Fruit fly (Drosophila melanogaster) whole organism, embryonic: ENCODE measurements around the gene APC4.

ENCODE experiments used
- CG10274 ChIP-seq: fragments of 200-800 bp; sonication (Bioruptor generic); optimal IDR thresholded peaks from 3 replicates; lab custom pipeline; 2017; ENCODE audit warnings: missing biosample characterization, mild to moderate bottlenecking, missing genetic modification characterization
- CG10321 ChIP-seq: fragments of 200-800 bp; sonication (Bioruptor generic); IDR thresholded peaks from 2 replicates; pipeline ENCODE4 v1.3.6; 2022; ENCODE audit warnings: missing biosample characterization, missing genetic modification characterization
- CG10431 ChIP-seq: fragments of 200-800 bp; sonication (Bioruptor generic); optimal IDR thresholded peaks from 3 replicates; lab custom pipeline; 2018; ENCODE audit warnings: missing biosample characterization, mild to moderate bottlenecking, missing genetic modification characterization
- CG12744 ChIP-seq: fragments of 200-800 bp; sonication (Bioruptor generic); optimal IDR thresholded peaks from 2 replicates; lab custom pipeline; 2016; ENCODE audit warnings: missing biosample characterization, missing genetic modification characterization
- CG13624 ChIP-seq: fragments of 200-800 bp; sonication (Bioruptor generic); optimal IDR thresholded peaks from 2 replicates; lab custom pipeline; 2016; ENCODE audit warnings: missing biosample characterization, missing genetic modification characterization
- CG13894 ChIP-seq: fragments of 200-800 bp; sonication (Bioruptor generic); optimal IDR thresholded peaks from 3 replicates; lab custom pipeline; 2018; ENCODE audit warnings: missing biosample characterization, mild to moderate bottlenecking, missing genetic modification characterization, moderate library complexity
- CG16815 ChIP-seq: fragments of 200-800 bp; sonication (Bioruptor generic); optimal IDR thresholded peaks from 3 replicates; lab custom pipeline; 2017; ENCODE audit warnings: missing biosample characterization, mild to moderate bottlenecking, missing genetic modification characterization
- CG16863 ChIP-seq: fragments of 200-800 bp; sonication (Bioruptor generic); optimal IDR thresholded peaks from 3 replicates; lab custom pipeline; 2016; ENCODE audit warnings: missing biosample characterization, missing genetic modification characterization
- CG17328 ChIP-seq: fragments of 200-800 bp; sonication (Bioruptor generic); IDR thresholded peaks from 2 replicates; pipeline ENCODE4 v1.3.6; 2022; ENCODE audit warnings: missing biosample characterization, missing genetic modification characterization
- CG2116 ChIP-seq: fragments of 200-800 bp; sonication (Bioruptor generic); optimal IDR thresholded peaks from 3 replicates; lab custom pipeline; 2018; ENCODE audit warnings: missing biosample characterization, mild to moderate bottlenecking, missing genetic modification characterization
- CG3065 ChIP-seq: fragments of 200-800 bp; sonication (Bioruptor generic); optimal IDR thresholded peaks from 2 replicates; lab custom pipeline; 2016; ENCODE audit warnings: missing biosample characterization, missing genetic modification characterization
- CG31365 ChIP-seq: fragments of 200-800 bp; sonication (Bioruptor generic); optimal IDR thresholded peaks from 2 replicates; lab custom pipeline; 2018; ENCODE audit warnings: missing biosample characterization, mild to moderate bottlenecking, missing genetic modification characterization
- CG43689 ChIP-seq: fragments of 200-800 bp; sonication (Bioruptor generic); IDR thresholded peaks from 2 replicates; pipeline ENCODE4 v1.3.6; 2022; ENCODE audit warnings: missing biosample characterization, missing genetic modification characterization
- CG8089 ChIP-seq: fragments of 200-800 bp; sonication (Bioruptor generic); optimal IDR thresholded peaks from 3 replicates; lab custom pipeline; 2016; ENCODE audit warnings: missing biosample characterization, missing genetic modification characterization
- CG8924 ChIP-seq: fragments of 200-800 bp; optimal IDR thresholded peaks from 3 replicates; lab custom pipeline; 2019; ENCODE audit warnings: missing biosample characterization, mild to moderate bottlenecking, missing genetic modification characterization, moderate library complexity
- CG9437 ChIP-seq: fragments of 200-800 bp; sonication (Bioruptor generic); optimal IDR thresholded peaks from 2 replicates; lab custom pipeline; 2018; ENCODE audit warnings: missing biosample characterization, mild to moderate bottlenecking, missing genetic modification characterization
- D19A ChIP-seq: fragments of 200-800 bp; optimal IDR thresholded peaks from 3 replicates; lab custom pipeline; 2019; ENCODE audit warnings: missing biosample characterization, mild to moderate bottlenecking, missing genetic modification characterization, moderate library complexity
- Dll ChIP-seq: fragments of 200-800 bp; sonication (Bioruptor generic); IDR thresholded peaks from 4 replicates; pipeline ENCODE4 v1.3.6; 2022; ENCODE audit warnings: missing biosample characterization, missing genetic modification characterization; ENCODE audit not compliant: partially characterized antibody
- Elba2 ChIP-seq: fragments of 200-800 bp; sonication (Bioruptor generic); optimal IDR thresholded peaks from 3 replicates; lab custom pipeline; 2016; ENCODE audit warnings: missing biosample characterization, missing genetic modification characterization
- HHEX ChIP-seq: fragments of 200-800 bp; sonication (Bioruptor generic); optimal IDR thresholded peaks from 3 replicates; lab custom pipeline; 2017; ENCODE audit warnings: missing biosample characterization, mild to moderate bottlenecking, missing genetic modification characterization, missing genetic modification reagents
- HLH4C ChIP-seq: fragments of 200-800 bp; sonication (Bioruptor generic); IDR thresholded peaks from 3 replicates; pipeline ENCODE4 v1.3.6; 2022; ENCODE audit warnings: missing biosample characterization, missing genetic modification characterization; ENCODE audit not compliant: partially characterized antibody
- Hmx ChIP-seq: fragments of 200-800 bp; sonication (Bioruptor generic); optimal IDR thresholded peaks from 2 replicates; lab custom pipeline; 2016; ENCODE audit warnings: missing biosample characterization, missing genetic modification characterization
- Hr51 ChIP-seq, 2 experiments: fragments of 200-800 bp; sonication (Bioruptor generic); optimal IDR thresholded peaks; 2 replicates in 1 of 2; 3 replicates in 1 of 2; lab custom pipeline; 2016 to 2018; ENCODE audit warnings: missing biosample characterization in 2 of 2, missing genetic modification characterization in 2 of 2, mild to moderate bottlenecking in 1 of 2, moderate library complexity in 1 of 2
- Myb ChIP-seq: fragments of 200-800 bp; sonication (Bioruptor generic); optimal IDR thresholded peaks from 2 replicates; lab custom pipeline; 2016; ENCODE audit warnings: missing biosample characterization, missing genetic modification characterization
- Nf-YA ChIP-seq: fragments of 200-800 bp; sonication (Bioruptor generic); IDR thresholded peaks from 2 replicates; pipeline ENCODE4 v1.3.6; 2022; ENCODE audit warnings: missing biosample characterization, missing genetic modification characterization
- PHDP ChIP-seq: fragments of 200-800 bp; sonication (Bioruptor generic); optimal IDR thresholded peaks from 3 replicates; lab custom pipeline; 2018; ENCODE audit warnings: missing biosample characterization, mild to moderate bottlenecking, missing genetic modification characterization, moderate library complexity
- Poxn ChIP-seq: fragments of 200-800 bp; sonication (Bioruptor generic); IDR thresholded peaks from 2 replicates; pipeline ENCODE4 v1.3.6; 2022; ENCODE audit warnings: missing biosample characterization, missing genetic modification characterization
- Rfx ChIP-seq: fragments of 200-800 bp; sonication (Bioruptor generic); IDR thresholded peaks from 2 replicates; pipeline ENCODE4 v1.3.6; 2022; ENCODE audit warnings: missing biosample characterization, missing genetic modification characterization
- Ssrp ChIP-seq: fragments of 200-800 bp; sonication (Bioruptor generic); optimal IDR thresholded peaks from 2 replicates; lab custom pipeline; 2018; ENCODE audit warnings: missing biosample characterization, mild to moderate bottlenecking, missing genetic modification characterization, moderate library complexity
- Trl ChIP-seq, 3 experiments: fragments of >200 bp in 2 of 3; fragments of 200-800 bp in 1 of 3; sonication (Bioruptor generic) in 1 of 3; optimal IDR thresholded peaks; 2 replicates in 1 of 3; 3 replicates in 2 of 3; lab custom pipeline; 2016 to 2017; ENCODE audit warnings: missing biosample characterization in 1 of 3, missing genetic modification characterization in 1 of 3
- aop ChIP-seq: fragments of 200-800 bp; sonication (Bioruptor generic); IDR thresholded peaks from 2 replicates; pipeline ENCODE4 v1.3.6; 2022; ENCODE audit warnings: missing biosample characterization, missing genetic modification characterization
- ash1 ChIP-seq: fragments of 200-800 bp; sonication (Bioruptor generic); optimal IDR thresholded peaks from 2 replicates; lab custom pipeline; 2018; ENCODE audit warnings: missing biosample characterization, mild to moderate bottlenecking, missing genetic modification characterization
- ato ChIP-seq: fragments of 200-800 bp; sonication (Bioruptor generic); IDR thresholded peaks from 2 replicates; pipeline ENCODE4 v1.3.6; 2022; ENCODE audit warnings: missing biosample characterization, missing genetic modification characterization; ENCODE audit not compliant: partially characterized antibody
- bbx ChIP-seq: fragments of 200-800 bp; sonication (Bioruptor generic); IDR thresholded peaks from 2 replicates; pipeline ENCODE4 v1.3.6; 2022; ENCODE audit warnings: missing biosample characterization, missing genetic modification characterization; ENCODE audit not compliant: partially characterized antibody
- chm ChIP-seq: fragments of 200-800 bp; sonication (Bioruptor generic); IDR thresholded peaks from 2 replicates; pipeline ENCODE4 v1.3.6; 2022; ENCODE audit warnings: missing biosample characterization, missing genetic modification characterization
- eyg ChIP-seq: fragments of 200-800 bp; sonication (Bioruptor generic); optimal IDR thresholded peaks from 3 replicates; lab custom pipeline; 2016; ENCODE audit warnings: missing biosample characterization, missing genetic modification characterization
- gem ChIP-seq: fragments of 200-800 bp; sonication (Bioruptor generic); optimal IDR thresholded peaks from 2 replicates; lab custom pipeline; 2019; ENCODE audit warnings: missing biosample characterization, mild to moderate bottlenecking, missing genetic modification characterization, moderate library complexity
- kay ChIP-seq: fragments of 200-800 bp; sonication (Bioruptor generic); optimal IDR thresholded peaks from 2 replicates; lab custom pipeline; 2016; ENCODE audit warnings: missing biosample characterization, missing genetic modification characterization
- kni ChIP-seq: fragments of 200-800 bp; sonication (Bioruptor generic); optimal IDR thresholded peaks from 3 replicates; lab custom pipeline; 2017; ENCODE audit warnings: mild to moderate bottlenecking, missing biosample characterization, missing genetic modification reagents, missing genetic modification characterization
- luna ChIP-seq: fragments of 200-800 bp; sonication (Bioruptor generic); optimal IDR thresholded peaks from 2 replicates; lab custom pipeline; 2016; ENCODE audit warnings: missing biosample characterization, missing genetic modification characterization
- org-1 ChIP-seq: fragments of 200-800 bp; sonication (Bioruptor generic); optimal IDR thresholded peaks from 2 replicates; lab custom pipeline; 2017; ENCODE audit warnings: missing biosample characterization, missing genetic modification characterization
- otp ChIP-seq: fragments of 200-800 bp; sonication (Bioruptor generic); IDR thresholded peaks from 3 replicates; pipeline ENCODE4, ENCODE4 v1.3.6; 2022; ENCODE audit warnings: missing biosample characterization, missing genetic modification characterization
- pnt ChIP-seq: fragments of 200-800 bp; sonication (Bioruptor generic); optimal IDR thresholded peaks from 3 replicates; lab custom pipeline; 2016; ENCODE audit warnings: missing biosample characterization, missing genetic modification characterization
- prd ChIP-seq, 3 experiments: fragments of >200 bp in 2 of 3; fragments of 200-800 bp in 1 of 3; sonication (Bioruptor generic) in 1 of 3; optimal IDR thresholded peaks in 2 of 3; IDR thresholded peaks in 1 of 3; 2 replicates in 2 of 3; 3 replicates in 1 of 3; pipeline versions ENCODE4 v1.3.6 to Lab custom; 2017 to 2022; ENCODE audit warnings: missing biosample characterization in 1 of 3, missing genetic modification characterization in 1 of 3
- sc ChIP-seq, 3 experiments: fragments of >200 bp in 2 of 3; fragments of 200-800 bp in 1 of 3; sonication (Bioruptor generic) in 1 of 3; optimal IDR thresholded peaks; 2 replicates in 2 of 3; 3 replicates in 1 of 3; lab custom pipeline; 2017; ENCODE audit warnings: mild to moderate bottlenecking in 1 of 3, missing biosample characterization in 1 of 3, missing genetic modification characterization in 1 of 3, missing genetic modification reagents in 1 of 3
- seq ChIP-seq: fragments of 200-800 bp; sonication (Bioruptor generic); IDR thresholded peaks from 2 replicates; pipeline ENCODE4 v1.3.6; 2022; ENCODE audit warnings: missing biosample characterization, missing genetic modification characterization
- so ChIP-seq: fragments of 200-800 bp; sonication (Bioruptor generic); IDR thresholded peaks from 3 replicates; pipeline ENCODE4 v1.3.6; 2022; ENCODE audit warnings: missing biosample characterization, missing genetic modification characterization
- sr ChIP-seq: fragments of 200-800 bp; sonication (Bioruptor generic); IDR thresholded peaks from 3 replicates; pipeline ENCODE4 v1.3.6; 2022; ENCODE audit warnings: missing biosample characterization, missing genetic modification characterization
- sug ChIP-seq: fragments of 200-800 bp; optimal IDR thresholded peaks from 2 replicates; lab custom pipeline; 2019; ENCODE audit warnings: missing biosample characterization, mild to moderate bottlenecking, missing genetic modification characterization, moderate library complexity
- ttk ChIP-seq: fragments of 200-800 bp; sonication (Bioruptor generic); IDR thresholded peaks from 2 replicates; pipeline ENCODE4 v2.1.2; 2022; ENCODE audit warnings: missing biosample characterization, missing genetic modification characterization

APC4 gene

DNA sequence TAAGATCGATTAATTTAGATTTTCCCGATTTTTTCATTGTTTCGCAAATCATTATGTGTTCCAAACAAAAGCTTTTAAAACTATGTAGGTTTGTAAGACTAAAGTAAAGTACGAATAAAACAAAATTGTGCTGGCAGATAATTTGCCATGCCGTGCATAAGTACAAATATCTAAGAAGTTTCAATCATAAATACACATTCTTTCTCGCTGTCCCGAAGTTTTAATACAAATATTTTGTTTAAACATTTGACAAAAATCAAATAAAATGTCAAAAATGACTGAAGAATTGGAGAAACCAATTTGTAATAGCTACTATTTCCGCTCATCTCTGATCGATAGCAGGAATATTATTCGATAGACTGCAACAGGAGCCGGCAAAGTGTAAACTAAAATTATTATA, at the start of gene APC4 (continued):
- no peak for TF ChIP-seq Hmx
- TF ChIP-seq ato (GFP tag; lab: Robert Waterston, UW) = no peak
- no peak for TF ChIP-seq luna
- TF ChIP-seq Trl (optimal IDR thresholded peaks at IDR 0.05; lab: Kevin White, UChicago) = no peak
- no peak for TF ChIP-seq Trl (GFP tag; optimal IDR thresholded peaks at IDR 0.05; lab: Kevin White, UChicago)
- TF ChIP-seq sr (GFP tag; lab: Robert Waterston, UW) = no peak
- no peak for TF ChIP-seq so (GFP tag; lab: Robert Waterston, UW)
- peak; percentile 31 for TF ChIP-seq Myb
- no peak for TF ChIP-seq Elba2 (GFP tag; lab: Kevin White, UChicago)
- TF ChIP-seq D19A (tag; lab: Kevin White, UChicago) = no peak
- no peak for TF ChIP-seq CG16815
- TF ChIP-seq kni (GFP tag; lab: Kevin White, UChicago) = no peak
- TF ChIP-seq CG3065 (GFP tag; lab: Kevin White, UChicago) = no peak
- TF ChIP-seq Hr51 (GFP tag; optimal IDR thresholded peaks at IDR 0.05; lab: Kevin White, UChicago) = peak in 1 of 2 experiments; percentile 41
- TF ChIP-seq chm (GFP tag; lab: Robert Waterston, UW) = no peak
- no peak for TF ChIP-seq CG16863 (GFP tag; lab: Kevin White, UChicago)
- no peak for TF ChIP-seq CG10431 (GFP tag; lab: Kevin White, UChicago)
- TF ChIP-seq CG43689 (GFP tag; lab: Robert Waterston, UW) = no peak
- peak; percentile 27 for TF ChIP-seq CG13624 (GFP tag; lab: Kevin White, UChicago)
- TF ChIP-seq Poxn (GFP tag; lab: Robert Waterston, UW) = no peak
- 0 out of 2 replicates have a peak, but pooled peaks have one; percentile 26 for TF ChIP-seq Rfx
- no peak for TF ChIP-seq CG10321 (GFP tag; lab: Robert Waterston, UW)
- peak; percentile 50 for TF ChIP-seq sug (tag; lab: Kevin White, UChicago)
- TF ChIP-seq eyg (GFP tag; lab: Kevin White, UChicago) = no peak
- no peak for TF ChIP-seq bbx (GFP tag; lab: Robert Waterston, UW)
- TF ChIP-seq PHDP = peak; percentile 2
- peak; percentile 25 for TF ChIP-seq CG9437 (GFP tag; lab: Kevin White, UChicago)
- peak; percentile 43 for TF ChIP-seq CG2116 (GFP tag; lab: Kevin White, UChicago)
- no peak for TF ChIP-seq prd (optimal IDR thresholded peaks at IDR 0.05; lab: Kevin White, UChicago)
- TF ChIP-seq prd (GFP tag; IDR thresholded peaks at IDR 0.05; lab: Robert Waterston, UW) = no peak; the same call in 2 of the 3 replicates
- TF ChIP-seq CG13894 (tag; lab: Kevin White, UChicago) = no peak
- TF ChIP-seq CG12744 (GFP tag; lab: Kevin White, UChicago) = no peak
- TF ChIP-seq CG17328 (GFP tag; lab: Robert Waterston, UW) = no peak
- TF ChIP-seq Ssrp (tag; lab: Kevin White, UChicago) = peak; percentile 37
- TF ChIP-seq seq (GFP tag; lab: Robert Waterston, UW) = no peak
- TF ChIP-seq CG10274 (GFP tag; lab: Kevin White, UChicago) = no peak
- TF ChIP-seq gem (tag; lab: Kevin White, UChicago) = no peak
- TF ChIP-seq Nf-YA = no peak
- TF ChIP-seq HHEX (GFP tag; lab: Kevin White, UChicago) = no peak
- TF ChIP-seq sc (optimal IDR thresholded peaks at IDR 0.05; lab: Kevin White, UChicago) = no peak
- TF ChIP-seq sc (GFP tag; optimal IDR thresholded peaks at IDR 0.05; lab: Kevin White, UChicago) = no peak
- no peak for TF ChIP-seq kay (GFP tag; lab: Kevin White, UChicago)
- TF ChIP-seq otp (GFP tag; lab: Robert Waterston, UW) = no peak
- no peak for TF ChIP-seq ttk (GFP tag; lab: Robert Waterston, UW)
- no peak for TF ChIP-seq ash1 (GFP tag; lab: Kevin White, UChicago)
- TF ChIP-seq CG8924 (tag; lab: Kevin White, UChicago) = peak; percentile 28
- TF ChIP-seq pnt = no peak
- TF ChIP-seq CG8089 = no peak
- no peak for TF ChIP-seq Dll (GFP tag; lab: Robert Waterston, UW)
- no peak for TF ChIP-seq aop (GFP tag; lab: Robert Waterston, UW)
- TF ChIP-seq CG31365 (tag; lab: Kevin White, UChicago) = no peak
- no peak for TF ChIP-seq HLH4C (GFP tag; lab: Robert Waterston, UW)
- no peak for TF ChIP-seq org-1 (GFP tag; lab: Kevin White, UChicago)
